Worm (Caenorhabditis elegans) whole organism, young adult: ENCODE measurements around the gene Y6E2A.4.

Source experiments
- B0035.1 ChIP-seq: sonication (generic microtip); optimal IDR thresholded peaks from 2 replicates; lab custom pipeline; 2016; ENCODE audit warnings: missing genetic modification characterization, mild to moderate bottlenecking, missing compliant biosample characterization, missing genotype, missing genetic modification reagents
- B0336.3 ChIP-seq: fragments of 200-800 bp; sonication (Bioruptor generic); IDR thresholded peaks from 2 replicates; pipeline ENCODE4 v1.3.6; 2022; ENCODE audit warnings: missing genetic modification characterization, missing compliant biosample characterization
- F52B5.7 ChIP-seq: sonication (generic microtip); optimal IDR thresholded peaks from 2 replicates; lab custom pipeline; 2016; ENCODE audit warnings: mild to moderate bottlenecking, missing genetic modification characterization, missing compliant biosample characterization
- F55B11.4 ChIP-seq: sonication (generic microtip); optimal IDR thresholded peaks from 2 replicates; lab custom pipeline; 2016; ENCODE audit warnings: missing compliant biosample characterization, missing genetic modification characterization, borderline replicate concordance; ENCODE audit not compliant: insufficient read depth
- K11D2.4 ChIP-seq: fragments of 200-800 bp; sonication (Bioruptor generic); IDR thresholded peaks from 2 replicates; pipeline ENCODE4 v1.3.6; 2022; ENCODE audit warnings: missing genetic modification reagents, missing genetic modification characterization, missing compliant biosample characterization
- T07F8.4 ChIP-seq: sonication (generic microtip); optimal IDR thresholded peaks from 2 replicates; lab custom pipeline; 2016; ENCODE audit warnings: mild to moderate bottlenecking, missing genetic modification characterization, moderate library complexity, missing compliant biosample characterization
- Y53G8AR.9 ChIP-seq: fragments of 200-800 bp; sonication (Bioruptor generic); conservative IDR thresholded peaks from 2 replicates; pipeline ENCODE4 v1.3.6; 2022; ENCODE audit warnings: missing genetic modification reagents, missing genetic modification characterization, missing compliant biosample characterization
- ZK185.1 ChIP-seq: sonication (generic microtip); optimal IDR thresholded peaks from 2 replicates; lab custom pipeline; 2016; ENCODE audit warnings: mild to moderate bottlenecking, missing genetic modification characterization, missing compliant biosample characterization; ENCODE audit not compliant: poor library complexity, severe bottlenecking
- aptf-2 ChIP-seq: fragments of 200-800 bp; sonication (Bioruptor generic); conservative IDR thresholded peaks from 2 replicates; pipeline ENCODE4 v1.3.6; 2022; ENCODE audit warnings: missing genetic modification reagents, missing genetic modification characterization, missing compliant biosample characterization
- aptf-3 ChIP-seq: fragments of 200-800 bp; sonication (Bioruptor generic); IDR thresholded peaks from 2 replicates; pipeline ENCODE4 v1.3.6; 2022; ENCODE audit warnings: missing genetic modification characterization, missing compliant biosample characterization
- attf-5 ChIP-seq: fragments of 200-800 bp; sonication (Bioruptor generic); optimal IDR thresholded peaks from 2 replicates; lab custom pipeline; 2018; ENCODE audit warnings: mild to moderate bottlenecking, missing genetic modification characterization, missing compliant biosample characterization
- cebp-1 ChIP-seq, 2 experiments: fragments of 200-800 bp in 1 of 2; sonication (Bioruptor generic) in 1 of 2; sonication (generic microtip) in 1 of 2; IDR thresholded peaks in 1 of 2; optimal IDR thresholded peaks in 1 of 2; 2 replicates each; pipeline versions ENCODE4 v1.3.6 to Lab custom; 2017 to 2022; ENCODE audit warnings: missing compliant biosample characterization in 2 of 2, missing genetic modification characterization in 2 of 2, mild to moderate bottlenecking in 1 of 2, missing genetic modification reagents in 1 of 2, moderate library complexity in 1 of 2
- cebp-2 ChIP-seq: fragments of 200-800 bp; sonication (Bioruptor generic); IDR thresholded peaks from 2 replicates; pipeline ENCODE4 v1.3.6; 2022; ENCODE audit warnings: missing genetic modification characterization, missing compliant biosample characterization
- ceh-100 ChIP-seq: fragments of 200-800 bp; sonication (Bioruptor generic); IDR thresholded peaks from 2 replicates; pipeline ENCODE4 v1.3.6; 2022; ENCODE audit warnings: missing genetic modification reagents, missing genetic modification characterization, missing compliant biosample characterization
- ceh-27 ChIP-seq: fragments of 200-800 bp; sonication (Bioruptor generic); optimal IDR thresholded peaks from 2 replicates; lab custom pipeline; 2018; ENCODE audit warnings: mild to moderate bottlenecking, missing genetic modification characterization, moderate library complexity, missing compliant biosample characterization
- ceh-79 ChIP-seq: sonication (generic microtip); optimal IDR thresholded peaks from 2 replicates; lab custom pipeline; 2017; ENCODE audit warnings: mild to moderate bottlenecking, missing genetic modification characterization, missing compliant biosample characterization
- chd-7 ChIP-seq: sonication (generic microtip); optimal IDR thresholded peaks from 2 replicates; lab custom pipeline; 2016; ENCODE audit warnings: mild to moderate bottlenecking, missing genetic modification characterization, moderate library complexity, missing compliant biosample characterization
- dpl-1 ChIP-seq: fragments of 150-350 bp; optimal IDR thresholded peaks from 2 replicates; lab custom pipeline; 2014; ENCODE audit warnings: missing biosample characterization, missing genetic modification reagents, missing genetic modification characterization
- efl-1 ChIP-seq: fragments of 150-350 bp; optimal IDR thresholded peaks from 2 replicates; lab custom pipeline; 2014; ENCODE audit warnings: missing biosample characterization, missing genetic modification reagents, missing genetic modification characterization
- egrh-3 ChIP-seq: fragments of 200-800 bp; sonication (Bioruptor generic); IDR thresholded peaks from 2 replicates; pipeline ENCODE4 v1.3.6; 2022; ENCODE audit warnings: missing genetic modification reagents, missing genetic modification characterization, missing compliant biosample characterization
- ets-4 ChIP-seq: fragments of 200-800 bp; sonication (Bioruptor generic); optimal IDR thresholded peaks from 2 replicates; lab custom pipeline; 2018; ENCODE audit warnings: mild to moderate bottlenecking, missing genetic modification characterization, missing compliant biosample characterization
- him-1 ChIP-seq: sonication (generic microtip); optimal IDR thresholded peaks from 2 replicates; lab custom pipeline; 2016; ENCODE audit warnings: missing genotype, missing genetic modification reagents, missing genetic modification characterization, missing compliant biosample characterization
- hlh-26 ChIP-seq: fragments of 200-800 bp; sonication (Bioruptor generic); conservative IDR thresholded peaks from 2 replicates; pipeline ENCODE4 v1.3.6; 2022; ENCODE audit warnings: missing genetic modification reagents, missing genetic modification characterization, missing compliant biosample characterization
- hmg-1.2 ChIP-seq: fragments of 200-800 bp; sonication (Bioruptor generic); IDR thresholded peaks from 2 replicates; pipeline ENCODE4 v1.3.6; 2022; ENCODE audit warnings: missing genetic modification reagents, missing genetic modification characterization, missing compliant biosample characterization
- let-526 ChIP-seq: fragments of 200-800 bp; sonication (Bioruptor generic); IDR thresholded peaks from 2 replicates; pipeline ENCODE4 v1.3.6; 2022; ENCODE audit warnings: missing genetic modification reagents, missing genetic modification characterization, missing compliant biosample characterization
- lin-26 ChIP-seq: fragments of 200-800 bp; sonication (Bioruptor generic); IDR thresholded peaks from 2 replicates; pipeline ENCODE4 v1.3.6; 2022; ENCODE audit warnings: missing genetic modification reagents, missing genetic modification characterization, missing compliant biosample characterization
- lsl-1 ChIP-seq: fragments of 200-800 bp; sonication (Bioruptor generic); optimal IDR thresholded peaks from 2 replicates; lab custom pipeline; 2018; ENCODE audit warnings: mild to moderate bottlenecking, missing genetic modification characterization, moderate library complexity, missing compliant biosample characterization
- lsy-27 ChIP-seq: sonication (generic microtip); optimal IDR thresholded peaks from 2 replicates; lab custom pipeline; 2017; ENCODE audit warnings: missing genetic modification characterization, mild to moderate bottlenecking, missing compliant biosample characterization, antibody characterized with exemption, missing genotype, borderline replicate concordance; ENCODE audit not compliant: insufficient read depth
- madf-10 ChIP-seq: sonication (generic microtip); optimal IDR thresholded peaks from 2 replicates; lab custom pipeline; 2016; ENCODE audit warnings: mild to moderate bottlenecking, missing genetic modification characterization, missing compliant biosample characterization
- mcd-1 ChIP-seq: fragments of 200-800 bp; sonication (Bioruptor generic); IDR thresholded peaks from 2 replicates; pipeline ENCODE4 v1.3.6; 2022; ENCODE audit warnings: missing genetic modification reagents, missing genetic modification characterization, missing compliant biosample characterization
- nfyb-1 ChIP-seq: fragments of 200-800 bp; sonication (Bioruptor generic); IDR thresholded peaks from 2 replicates; pipeline ENCODE4 v1.3.6; 2022; ENCODE audit warnings: missing genetic modification reagents, missing genetic modification characterization, missing compliant biosample characterization
- nhr-90 ChIP-seq: sonication (generic microtip); optimal IDR thresholded peaks from 2 replicates; lab custom pipeline; 2016; ENCODE audit warnings: missing genotype, mild to moderate bottlenecking, missing genetic modification characterization, missing compliant biosample characterization
- pbrm-1 ChIP-seq: fragments of 200-800 bp; sonication (Bioruptor generic); IDR thresholded peaks from 2 replicates; pipeline ENCODE4 v1.3.6; 2022; ENCODE audit warnings: missing genetic modification reagents, missing genetic modification characterization, missing compliant biosample characterization
- rec-8 ChIP-seq, 2 experiments: sonication (generic microtip); optimal IDR thresholded peaks; 2 replicates each; lab custom pipeline; 2016; ENCODE audit warnings: mild to moderate bottlenecking in 2 of 2, missing genetic modification characterization in 2 of 2, missing genetic modification reagents in 2 of 2, missing genotype in 2 of 2, missing biosample characterization in 1 of 2, missing compliant biosample characterization in 1 of 2, moderate library complexity in 1 of 2
- repo-1 ChIP-seq: sonication (generic microtip); optimal IDR thresholded peaks from 2 replicates; lab custom pipeline; 2017; ENCODE audit warnings: mild to moderate bottlenecking, missing genetic modification characterization, missing compliant biosample characterization
- rpc-1 ChIP-seq, 2 experiments: fragments of 150-350 bp in 1 of 2; sonication (generic microtip) in 1 of 2; optimal IDR thresholded peaks; 2 replicates each; lab custom pipeline; 2014 to 2018; ENCODE audit warnings: missing biosample characterization in 1 of 2, missing genetic modification characterization in 1 of 2, missing genetic modification reagents in 1 of 2, missing genotype in 1 of 2
- sea-2 ChIP-seq: fragments of 200-800 bp; sonication (Bioruptor generic); IDR thresholded peaks from 2 replicates; pipeline ENCODE4 v1.3.6; 2022; ENCODE audit warnings: missing genetic modification characterization, missing compliant biosample characterization
- snpc-1.1 ChIP-seq: sonication (generic microtip); optimal IDR thresholded peaks from 2 replicates; lab custom pipeline; 2017; ENCODE audit warnings: missing genetic modification characterization, mild to moderate bottlenecking, missing compliant biosample characterization, antibody characterized with exemption, moderate library complexity, missing genotype, missing genetic modification reagents; ENCODE audit not compliant: insufficient read depth
- somi-1 ChIP-seq: fragments of 200-800 bp; sonication (Bioruptor generic); optimal IDR thresholded peaks from 2 replicates; lab custom pipeline; 2018; ENCODE audit warnings: mild to moderate bottlenecking, missing genetic modification characterization, missing compliant biosample characterization
- tbp1 ChIP-seq: fragments of 200-800 bp; sonication (Bioruptor generic); optimal IDR thresholded peaks from 2 replicates; lab custom pipeline; 2018; ENCODE audit warnings: mild to moderate bottlenecking, missing genetic modification characterization, missing compliant biosample characterization
- tlf-1 ChIP-seq: fragments of 200-800 bp; sonication (Bioruptor generic); optimal IDR thresholded peaks from 2 replicates; lab custom pipeline; 2018; ENCODE audit warnings: mild to moderate bottlenecking, missing genetic modification characterization, missing compliant biosample characterization
- unc-130 ChIP-seq: sonication (generic microtip); optimal IDR thresholded peaks from 2 replicates; lab custom pipeline; 2016; ENCODE audit warnings: missing genetic modification reagents, missing genetic modification characterization, missing compliant biosample characterization
- unc-62 ChIP-seq: fragments of 150-350 bp; optimal IDR thresholded peaks from 2 replicates; lab custom pipeline; 2014; ENCODE audit warnings: missing biosample characterization, missing genetic modification reagents, missing genetic modification characterization
- xnd-1 ChIP-seq: sonication (generic microtip); optimal IDR thresholded peaks from 2 replicates; lab custom pipeline; 2016; ENCODE audit warnings: missing genotype, missing genetic modification reagents, missing genetic modification characterization, missing compliant biosample characterization
- ztf-22 ChIP-seq: fragments of 200-800 bp; sonication (Bioruptor generic); optimal IDR thresholded peaks from 2 replicates; lab custom pipeline; 2018; ENCODE audit warnings: mild to moderate bottlenecking, missing genetic modification characterization, moderate library complexity, missing compliant biosample characterization

The Y6E2A.4 gene

DNA sequence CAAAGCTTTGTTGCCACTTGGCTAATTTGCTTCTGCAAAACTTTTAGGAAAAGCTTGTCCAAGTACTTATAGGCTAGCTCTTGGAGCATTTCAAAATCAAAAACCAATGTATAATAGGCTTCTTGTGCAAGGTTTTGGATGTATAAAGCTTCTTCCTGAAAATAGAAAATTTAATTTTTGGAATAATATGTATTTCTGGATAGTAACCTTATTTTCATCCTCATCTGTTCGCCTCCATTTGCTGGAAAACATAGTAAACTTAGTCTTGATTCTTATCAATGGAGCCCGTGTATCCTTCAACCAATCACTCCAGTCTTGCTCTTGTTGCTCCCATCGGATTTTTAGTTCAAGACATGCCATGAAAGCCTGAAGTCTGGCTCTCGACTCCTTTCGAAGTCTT is at the start of gene Y6E2A.4:
Gene Y6E2A.4, minus strand, starts transcription at position 101 of the 400 bp plus-strand sequence.
- TF ChIP-seq madf-10 (tag; lab: Kevin White, UChicago) = no peak
- no peak for TF ChIP-seq lsy-27 (tag; lab: Kevin White, UChicago)

DNA sequence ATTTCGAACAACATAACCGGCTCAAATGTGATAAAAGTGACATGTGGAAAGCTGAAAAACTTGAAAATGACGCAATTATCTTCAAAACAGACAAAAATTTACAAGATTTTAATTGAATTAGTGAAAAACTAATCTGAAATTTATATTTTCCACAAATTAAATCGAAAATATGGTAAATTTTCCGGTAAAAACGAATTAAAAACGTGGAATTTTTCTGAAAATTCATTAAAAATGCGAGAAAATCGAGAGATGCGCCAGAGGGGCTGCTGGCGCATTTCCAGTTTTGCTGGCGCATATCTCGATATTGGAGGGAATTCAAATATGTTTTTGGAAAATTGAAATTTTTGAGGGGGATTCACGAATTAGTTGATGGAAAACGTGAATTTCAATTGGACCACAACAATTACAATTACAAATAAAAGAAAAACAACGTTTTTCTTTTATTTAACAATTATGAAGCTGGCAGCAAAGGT is 49.6 kb upstream of the Y6E2A.4 start, which contains the start of the genes haf-3 and F57A10.2:
Gene haf-3, minus strand, starts transcription at position 51 of the 473 bp plus-strand sequence.
Gene F57A10.2, plus strand, starts transcription at position 454 of the 473 bp plus-strand sequence.
- TF ChIP-seq pbrm-1 (GFP tag; lab: Robert Waterston, UW) (peak; percentile 92), unc-62 (GFP tag; lab: Kevin White, UChicago) (no peak), ceh-100 (peak; percentile 86), let-526 (GFP tag; lab: Robert Waterston, UW) (0 out of 2 replicates have a peak, but pooled peaks have one; percentile 32), Y53G8AR.9 (GFP tag; lab: Robert Waterston, UW) (peak; percentile 91), K11D2.4 (GFP tag; lab: Robert Waterston, UW) (peak; percentile 81), egrh-3 (no peak), hlh-26 (no peak), efl-1 (GFP tag; lab: Kevin White, UChicago) (peak; percentile 90), mcd-1 (GFP tag; lab: Robert Waterston, UW) (peak; percentile 92), F52B5.7 (tag; lab: Kevin White, UChicago) (no peak), F55B11.4 (tag; lab: Kevin White, UChicago) (no peak), nfyb-1 (peak; percentile 92), aptf-2 (no peak), tbp1 (GFP tag; lab: Kevin White, UChicago) (peak; percentile 72), tlf-1 (GFP tag; lab: Kevin White, UChicago) (peak; percentile 88), ceh-79 (tag; lab: Kevin White, UChicago) (no peak), attf-5 (GFP tag; lab: Kevin White, UChicago) (peak; percentile 50), ZK185.1 (tag; lab: Kevin White, UChicago) (peak; percentile 75), unc-130 (no peak), madf-10 (tag; lab: Kevin White, UChicago) (peak; percentile 38), ets-4 (GFP tag; lab: Kevin White, UChicago) (no peak), snpc-1.1 (tag; lab: Kevin White, UChicago) (peak; percentile 46), lin-26 (GFP tag; lab: Robert Waterston, UW) (no peak), B0035.1 (no peak), sea-2 (GFP tag; lab: Robert Waterston, UW) (no peak), cebp-1 (GFP tag; IDR thresholded peaks at IDR 0.05; lab: Robert Waterston, UW) (no peak), cebp-1 (tag; optimal IDR thresholded peaks at IDR 0.05; lab: Kevin White, UChicago) (peak; percentile 81), xnd-1 (tag; lab: Kevin White, UChicago) (peak; percentile 56), dpl-1 (peak; percentile 97), cebp-2 (no peak), rpc-1 (optimal IDR thresholded peaks at IDR 0.05; lab: Kevin White, UChicago) (no peak), rpc-1 (tag; optimal IDR thresholded peaks at IDR 0.05; lab: Kevin White, UChicago) (no peak), rec-8 (tag; optimal IDR thresholded peaks at IDR 0.05; lab: Kevin White, UChicago) (no peak), T07F8.4 (tag; lab: Kevin White, UChicago) (no peak), nhr-90 (no peak), somi-1 (GFP tag; lab: Kevin White, UChicago) (peak; percentile 31), ceh-27 (GFP tag; lab: Kevin White, UChicago) (peak; percentile 65), aptf-3 (GFP tag; lab: Robert Waterston, UW) (no peak), him-1 (tag; lab: Kevin White, UChicago) (peak; percentile 65), repo-1 (tag; lab: Kevin White, UChicago) (peak; percentile 70), B0336.3 (GFP tag; lab: Robert Waterston, UW) (peak; percentile 86), chd-7 (tag; lab: Kevin White, UChicago) (peak; percentile 38), ztf-22 (GFP tag; lab: Kevin White, UChicago) (no peak), lsl-1 (peak; percentile 71), hmg-1.2 (GFP tag; lab: Robert Waterston, UW) (peak; percentile 57)
